Fruit fly (Drosophila melanogaster) Kc167 (cell line): Measurements from ENCODE around the gene CG12355.

ENCODE experiments used
- Myc ChIP-seq: fragments of >200 bp; optimal IDR thresholded peaks from 2 replicates; lab custom pipeline; 2017; ENCODE audit warnings: missing external identifiers
- Sin3A ChIP-seq: fragments of >200 bp; optimal IDR thresholded peaks from 2 replicates; lab custom pipeline; 2018; ENCODE audit warnings: missing external identifiers
- h ChIP-seq: fragments of >200 bp; optimal IDR thresholded peaks from 3 replicates; lab custom pipeline; 2018; ENCODE audit warnings: missing external identifiers
- insv ChIP-seq: fragments of >200 bp; optimal IDR thresholded peaks from 3 replicates; lab custom pipeline; 2018; ENCODE audit warnings: missing external identifiers
- psq ChIP-seq: fragments of >200 bp; optimal IDR thresholded peaks from 2 replicates; lab custom pipeline; 2017; ENCODE audit warnings: missing external identifiers
- ttk ChIP-seq: sonication (Bioruptor generic); optimal IDR thresholded peaks from 2 replicates; lab custom pipeline; 2017; ENCODE audit warnings: missing external identifiers

CG12355 gene

DNA sequence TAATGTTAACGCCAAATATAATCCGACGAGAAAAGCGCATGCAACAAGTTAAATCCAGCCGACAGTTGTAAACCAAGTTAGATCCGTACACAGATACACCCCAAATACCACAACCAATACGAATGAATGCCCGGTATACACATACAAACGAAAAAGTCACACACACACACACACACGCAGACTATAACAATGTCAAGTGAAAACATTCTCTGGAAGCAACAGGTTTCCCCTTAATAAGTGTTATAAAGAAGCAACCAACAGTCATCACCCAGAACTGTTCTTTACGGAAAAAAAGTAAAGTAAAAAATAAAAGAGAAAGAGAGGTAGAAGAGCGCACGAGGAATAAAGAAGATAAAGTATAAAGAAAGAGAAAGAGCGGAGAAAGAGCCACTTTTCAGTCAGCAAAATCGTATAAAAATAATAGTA, 40.5 kb upstream of the CG12355 start:
- no peak for TF ChIP-seq h (lab: Kevin White, UChicago)
- TF ChIP-seq psq (lab: Kevin White, UChicago): no peak
- TF ChIP-seq ttk (lab: Kevin White, UChicago): no peak
- TF ChIP-seq Sin3A (lab: Kevin White, UChicago): no peak
- TF ChIP-seq Myc (lab: Kevin White, UChicago): no peak
- TF ChIP-seq insv (lab: Kevin White, UChicago): no peak

DNA sequence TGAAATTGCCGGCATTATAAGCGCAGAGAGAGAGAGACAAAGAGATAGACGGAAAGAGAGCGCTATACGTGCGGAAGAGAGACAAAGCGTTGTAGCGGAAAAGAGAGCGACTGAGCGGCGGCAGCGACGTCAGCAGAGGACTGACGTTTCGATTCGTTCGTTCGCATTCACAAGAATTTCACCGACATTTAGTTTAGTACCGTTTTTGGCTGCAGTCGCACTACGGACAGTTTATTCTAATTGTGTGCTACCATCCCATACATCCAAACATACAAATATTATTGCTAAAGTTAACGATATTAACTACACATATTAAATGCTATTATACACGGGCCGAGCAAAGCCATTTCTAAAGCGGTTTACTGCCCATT, 39.9 kb upstream of the CG12355 start, which contains the start of gene CrebA:
TSS of gene CrebA (plus strand) at position 168 of the 371 bp plus-strand sequence.
- TF ChIP-seq Myc (lab: Kevin White, UChicago): no peak
- TF ChIP-seq Sin3A (lab: Kevin White, UChicago): no peak
- no peak for TF ChIP-seq ttk (lab: Kevin White, UChicago)
- no peak for TF ChIP-seq insv (lab: Kevin White, UChicago)
- TF ChIP-seq psq (lab: Kevin White, UChicago): no peak
- no peak for TF ChIP-seq h (lab: Kevin White, UChicago)

DNA sequence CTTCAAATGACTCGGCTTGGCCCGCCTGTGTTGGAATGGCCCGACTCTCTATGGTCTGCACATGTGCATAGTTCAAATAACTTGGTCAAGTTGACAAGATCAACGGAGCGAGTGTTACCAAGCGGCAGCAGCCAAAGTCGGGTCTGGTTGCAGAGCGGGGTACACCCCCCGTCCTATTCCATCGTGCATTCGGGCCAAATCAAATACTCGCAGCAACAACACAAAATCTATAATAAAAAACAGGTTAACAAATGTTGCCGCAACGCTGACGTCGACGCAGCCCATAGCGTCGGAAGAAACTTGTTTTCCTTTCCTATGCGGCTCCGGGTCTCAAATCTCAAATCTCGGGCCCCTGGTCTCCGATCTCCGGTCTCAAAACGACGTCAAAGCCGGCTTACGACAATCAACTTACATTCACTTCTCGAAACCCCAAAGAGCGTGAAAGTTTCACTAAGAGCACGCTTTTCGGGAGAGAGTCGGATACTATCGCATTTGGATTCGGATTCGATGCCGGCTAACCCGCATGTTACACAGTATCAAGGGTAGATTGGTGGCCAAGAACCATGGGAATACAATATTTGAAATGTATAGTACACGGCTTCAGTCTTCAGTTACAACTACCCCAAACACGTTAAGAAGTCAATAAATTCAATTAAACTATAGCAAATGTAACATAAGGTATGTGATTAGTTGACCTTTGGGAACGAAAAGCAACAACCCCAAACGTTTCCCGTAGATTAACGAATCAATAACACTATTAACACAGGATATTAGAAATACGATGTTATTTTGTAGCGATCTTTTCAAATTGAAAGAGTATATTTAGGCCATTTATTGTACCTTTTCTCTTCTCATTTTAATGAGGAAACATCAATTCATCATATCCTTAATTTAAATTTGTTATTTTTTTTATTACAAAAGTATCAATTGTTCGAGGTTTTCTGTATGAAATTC, 39.2 kb upstream of the CG12355 start:
- TF ChIP-seq Myc (lab: Kevin White, UChicago): no peak
- no peak for TF ChIP-seq insv (lab: Kevin White, UChicago)

DNA sequence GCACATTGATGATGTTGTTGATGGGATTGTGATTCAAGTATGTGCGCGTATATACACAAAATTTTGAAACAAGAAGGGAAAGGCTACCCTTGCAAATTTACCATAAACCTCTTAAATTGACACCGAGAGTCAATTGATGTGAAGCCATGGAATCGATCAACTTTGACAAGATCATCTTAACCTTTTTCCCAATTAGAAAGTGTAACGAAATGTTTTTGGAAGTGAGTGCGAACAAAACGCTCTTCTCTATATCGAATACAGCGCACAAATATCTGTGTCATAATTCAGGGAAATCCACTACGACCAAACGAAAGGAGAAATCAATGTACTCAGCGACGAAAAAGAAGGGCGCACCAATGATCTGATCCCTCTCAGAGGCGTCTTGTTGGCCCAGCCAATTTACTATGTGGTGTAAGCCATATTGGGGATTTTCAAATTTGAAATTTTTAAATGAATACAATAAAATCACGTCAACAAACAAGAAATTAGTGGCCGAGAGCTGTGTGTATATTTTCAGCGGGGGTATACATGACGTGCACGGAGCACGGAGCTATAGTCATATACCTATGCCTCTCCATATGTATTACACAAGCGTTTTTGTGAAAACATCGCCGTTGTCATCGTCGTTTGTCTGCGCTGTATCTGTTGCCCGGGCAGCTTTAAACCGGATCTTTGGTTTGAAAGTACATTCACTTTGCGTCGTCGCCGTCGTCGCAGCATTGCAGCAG, 38.2 kb upstream of the CG12355 start:
- TF ChIP-seq h (lab: Kevin White, UChicago): no peak
- no peak for TF ChIP-seq Myc (lab: Kevin White, UChicago)

DNA sequence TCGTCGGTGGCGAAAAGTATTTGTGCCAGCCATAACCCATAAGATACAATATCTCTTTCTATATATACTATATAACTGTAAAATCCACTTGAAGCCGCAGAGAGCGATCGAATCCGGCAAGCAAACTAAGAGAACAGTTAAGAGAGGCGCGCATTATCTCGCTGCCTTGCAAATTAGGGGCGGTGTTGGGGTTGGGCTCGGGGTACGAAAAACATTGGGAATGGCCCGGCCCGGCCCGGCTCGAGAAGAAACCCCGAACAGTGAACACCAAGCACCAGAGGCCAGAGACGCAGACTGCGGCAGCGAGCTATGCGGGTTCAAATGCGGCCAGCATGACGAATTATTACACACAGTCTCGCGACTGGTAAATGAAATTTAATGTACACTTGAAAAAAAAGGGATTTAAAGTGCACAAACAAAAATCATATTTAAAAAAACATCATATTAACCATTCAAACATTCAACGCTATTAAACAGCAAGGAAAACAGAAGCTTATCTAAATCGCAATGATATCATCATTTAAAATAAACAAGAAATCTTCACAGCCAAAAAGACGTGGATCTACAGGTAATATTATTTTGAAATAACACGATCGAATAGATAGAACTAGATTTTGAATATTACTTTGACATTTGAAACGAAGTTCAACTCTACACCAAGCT, 37.1 kb upstream of the CG12355 start:
- TF ChIP-seq h (lab: Kevin White, UChicago) (no peak), insv (lab: Kevin White, UChicago) (no peak), ttk (lab: Kevin White, UChicago) (no peak), Myc (lab: Kevin White, UChicago) (no peak), Sin3A (lab: Kevin White, UChicago) (no peak), psq (lab: Kevin White, UChicago) (no peak)

DNA sequence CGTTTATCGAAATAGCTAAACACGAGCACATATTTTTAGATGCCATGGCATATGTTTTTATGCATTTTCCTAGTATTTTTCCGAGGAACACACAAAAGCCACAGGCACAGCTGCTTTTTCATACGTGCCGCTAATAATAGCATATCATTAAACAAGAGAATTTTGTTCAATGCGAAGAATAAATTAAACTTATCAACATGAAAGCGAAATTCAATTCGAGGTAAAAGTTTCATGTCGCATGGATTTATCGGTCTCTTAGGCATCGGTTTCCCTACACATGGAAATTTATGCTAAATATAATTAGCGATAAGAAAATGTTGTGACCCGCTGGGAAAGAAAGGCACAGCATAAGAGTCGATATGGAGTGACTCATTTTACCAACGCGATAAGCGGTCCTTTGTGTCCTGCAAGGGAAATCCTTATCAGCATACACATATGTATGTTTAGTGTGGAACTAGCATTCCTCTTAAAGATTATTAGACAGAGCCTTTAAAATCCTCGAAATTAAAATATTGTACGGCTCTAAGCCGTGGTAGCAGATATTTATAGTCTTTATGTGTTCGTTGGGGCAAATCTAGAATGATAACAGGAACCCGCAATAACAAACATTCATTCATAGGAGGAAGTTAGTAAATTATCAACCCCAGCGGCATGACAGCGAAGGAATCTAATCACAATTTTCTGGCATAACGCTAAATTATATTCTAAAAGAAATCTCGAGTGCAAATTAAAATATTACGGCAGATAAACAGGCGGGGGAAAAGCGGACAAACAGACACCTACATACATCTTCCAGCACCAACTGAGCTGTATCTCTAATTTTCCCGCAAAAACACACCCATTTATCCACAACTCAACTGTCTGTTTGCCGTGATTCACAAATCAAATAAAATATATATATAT, 36.3 kb upstream of the CG12355 start, which contains the start of gene CG43248:
TSS of gene CG43248 (minus strand) at position 51 of the 903 bp plus-strand sequence.
- no peak for TF ChIP-seq Myc (lab: Kevin White, UChicago)
- TF ChIP-seq Sin3A (lab: Kevin White, UChicago): no peak
- no peak for TF ChIP-seq insv (lab: Kevin White, UChicago)
- TF ChIP-seq h (lab: Kevin White, UChicago): no peak
- no peak for TF ChIP-seq psq (lab: Kevin White, UChicago)
- TF ChIP-seq ttk (lab: Kevin White, UChicago): no peak

DNA sequence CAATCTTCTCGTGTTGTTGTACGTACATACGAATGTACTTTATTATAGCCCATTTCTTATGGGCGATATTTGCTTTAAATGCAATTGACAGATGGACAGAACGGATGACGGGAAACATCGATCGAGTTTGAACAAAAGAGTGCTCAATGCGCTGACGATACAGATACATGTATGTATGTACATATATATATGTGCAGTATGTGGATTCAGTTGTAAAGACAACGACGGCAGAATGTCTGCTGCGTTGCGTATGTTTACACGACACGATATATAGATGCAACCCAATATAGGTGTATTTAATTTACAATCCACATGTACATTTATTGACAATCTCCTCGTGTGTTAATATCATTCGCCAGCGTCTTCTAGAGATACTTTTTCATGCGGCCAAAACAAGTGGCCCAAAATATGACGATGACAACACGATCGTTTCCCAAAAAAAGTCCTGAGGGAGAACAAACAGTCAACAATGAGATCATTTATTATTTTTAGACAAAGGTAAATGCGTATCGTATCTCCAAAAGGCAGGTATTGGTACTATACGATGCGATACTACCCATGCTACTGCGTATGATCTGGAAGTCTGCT, 35.4 kb upstream of the CG12355 start:
- TF ChIP-seq h (lab: Kevin White, UChicago): no peak
- no peak for TF ChIP-seq ttk (lab: Kevin White, UChicago)
- no peak for TF ChIP-seq Sin3A (lab: Kevin White, UChicago)
- TF ChIP-seq Myc (lab: Kevin White, UChicago): no peak
- TF ChIP-seq psq (lab: Kevin White, UChicago): no peak
- TF ChIP-seq insv (lab: Kevin White, UChicago): no peak

DNA sequence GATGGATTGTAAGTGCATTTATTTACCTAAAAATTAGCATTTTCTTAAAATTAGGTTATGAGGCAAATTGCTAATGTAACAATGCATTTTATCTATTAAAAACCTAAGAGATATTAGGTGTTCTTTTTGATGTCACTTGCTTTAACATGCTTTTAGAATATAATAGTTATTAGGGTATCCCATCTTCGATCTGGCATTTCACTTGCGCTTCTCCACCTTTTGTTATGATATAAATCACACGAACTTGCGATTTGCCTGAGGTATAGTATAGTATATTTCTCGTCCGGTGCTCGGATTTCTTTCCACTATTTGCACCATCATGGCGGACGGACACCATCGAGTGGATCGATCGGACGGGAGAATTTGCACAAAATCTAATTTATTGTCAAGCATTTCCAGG, 34.7 kb upstream of the CG12355 start:
- TF ChIP-seq psq (lab: Kevin White, UChicago): no peak
- TF ChIP-seq Myc (lab: Kevin White, UChicago): no peak
- TF ChIP-seq insv (lab: Kevin White, UChicago): no peak
- TF ChIP-seq h (lab: Kevin White, UChicago): no peak
- no peak for TF ChIP-seq Sin3A (lab: Kevin White, UChicago)
- no peak for TF ChIP-seq ttk (lab: Kevin White, UChicago)

DNA sequence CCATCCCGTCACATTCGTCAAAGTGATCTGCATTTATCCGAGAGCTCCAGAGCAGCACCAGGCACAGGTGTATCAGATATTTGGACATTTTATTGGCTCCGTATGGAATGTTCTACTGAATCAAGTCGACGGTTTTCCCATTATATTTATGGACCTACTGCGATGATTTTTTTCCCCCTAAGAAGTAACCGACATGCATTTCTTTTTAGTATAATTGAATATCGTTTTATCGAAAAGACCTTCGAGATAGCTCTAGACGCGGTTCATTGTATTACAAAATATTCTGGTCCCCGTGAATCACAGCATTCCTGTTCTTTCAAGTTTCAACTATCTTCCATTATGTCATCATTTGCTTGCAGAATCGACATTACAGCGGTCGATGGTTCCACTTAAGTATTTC, 33.8 kb upstream of the CG12355 start, which contains the start of gene obst-H:
TSS of gene obst-H (minus strand) at position 101 of the 400 bp plus-strand sequence.
- TF ChIP-seq ttk (lab: Kevin White, UChicago): no peak
- TF ChIP-seq Myc (lab: Kevin White, UChicago): no peak
- no peak for TF ChIP-seq psq (lab: Kevin White, UChicago)
- TF ChIP-seq insv (lab: Kevin White, UChicago): no peak
- no peak for TF ChIP-seq Sin3A (lab: Kevin White, UChicago)
- no peak for TF ChIP-seq h (lab: Kevin White, UChicago)

DNA sequence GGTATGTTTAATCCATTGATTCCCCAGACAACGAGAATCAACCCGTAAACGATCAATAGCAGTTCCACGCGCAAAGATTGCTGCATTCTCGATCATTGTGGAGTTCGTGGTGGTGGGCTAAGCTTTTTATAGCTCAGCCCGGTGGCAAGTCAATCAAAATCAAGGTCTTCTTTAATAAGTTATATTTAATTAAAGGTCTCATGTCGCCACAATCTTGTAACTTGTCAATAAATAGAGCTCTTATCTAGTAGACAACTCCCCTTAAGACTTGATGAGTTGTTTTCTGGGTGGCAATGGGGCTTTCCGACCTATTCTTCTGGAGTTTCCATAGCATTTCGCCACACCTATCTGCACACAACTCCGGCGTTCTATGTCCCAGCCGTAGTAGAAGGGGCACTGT, 32.7 kb upstream of the CG12355 start, which contains the start of gene CG42728:
TSS of gene CG42728 (minus strand) at position 101 of the 400 bp plus-strand sequence.
- TF ChIP-seq ttk (lab: Kevin White, UChicago) (no peak), h (lab: Kevin White, UChicago) (no peak), insv (lab: Kevin White, UChicago) (no peak), Sin3A (lab: Kevin White, UChicago) (no peak), psq (lab: Kevin White, UChicago) (no peak), Myc (lab: Kevin White, UChicago) (no peak)
